Worm (Caenorhabditis elegans): Measurements from ENCODE around the gene gur-5.

DNA sequence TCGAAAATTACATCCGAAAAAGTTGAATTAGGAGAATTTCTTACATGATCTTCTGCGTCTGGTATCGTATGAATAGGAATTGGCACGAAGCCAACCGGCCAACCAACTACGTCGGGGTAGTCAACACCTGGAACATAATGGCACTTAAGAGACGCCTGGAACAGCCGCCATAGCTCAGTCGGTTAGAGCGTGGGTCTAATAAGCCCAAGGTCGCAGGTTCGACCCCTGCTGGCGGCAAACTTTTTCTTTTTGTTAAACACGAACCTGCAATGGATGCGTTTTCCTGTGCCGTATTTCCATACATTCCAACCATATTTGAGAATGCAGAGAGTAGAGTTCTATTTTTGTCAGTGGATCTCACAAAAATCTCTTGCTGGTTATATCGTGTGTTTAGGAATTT lies 47.4 kb upstream of the gur-5 start:
- no peak for TF ChIP-seq mdl-1 (tag; optimal IDR thresholded peaks at IDR 0.05)
- no peak for TF ChIP-seq nhr-12 (tag; optimal IDR thresholded peaks at IDR 0.05)
- no peak for TF ChIP-seq lin-13 (GFP tag; optimal IDR thresholded peaks at IDR 0.05)
- no peak for TF ChIP-seq snpc-4 (tag; optimal IDR thresholded peaks at IDR 0.05)
- no peak for TF ChIP-seq skn-1 (tag; optimal IDR thresholded peaks at IDR 0.05)
- no peak for TF ChIP-seq ama-1 (optimal IDR thresholded peaks at IDR 0.05)
